Worm (Caenorhabditis elegans) whole organism, dauer: Measurements from ENCODE around the gene Y81G3A.2.
"Not testable (repeated sequence)": the region's sequence is repeated elsewhere in the genome, so short reads cannot be mapped to it uniquely, and the experiment has no call there.

Experiments
- unc-62 ChIP-seq: sonication (generic microtip); optimal IDR thresholded peaks from 2 replicates; lab custom pipeline; 2017; ENCODE audit warnings: missing biosample characterization, missing genetic modification reagents, missing genetic modification characterization

The Y81G3A.2 gene

ce11 chrII:13082403-13082802, 1.7 kb downstream of the Y81G3A.2 start, which contains the start of gene Y81G3A.6:
Gene Y81G3A.6, minus strand, starts transcription at chrII:13082503.
- not testable (repeated sequence) for TF ChIP-seq unc-62 (GFP tag; lab: Kevin White, UChicago)

- no peak for TF ChIP-seq unc-62 (GFP tag; lab: Kevin White, UChicago)
Measured at ce11 chrII:13083752-13084214, 3.1 kb downstream of the Y81G3A.2 start, which contains the start of the genes Y81G3A.1 and gcn-2. Gene Y81G3A.1, minus strand, starts transcription at chrII:13083926. Gene gcn-2, plus strand, starts transcription at chrII:13084164.

- TF ChIP-seq unc-62 (GFP tag; lab: Kevin White, UChicago), result no peak
Measured at ce11 chrII:13085951-13086350, 5.2 kb downstream of the Y81G3A.2 start.

ce11 chrII:13091123-13091522, 10.4 kb downstream of the Y81G3A.2 start, which contains the start of gene Y81G3A.4:
Gene Y81G3A.4, plus strand, starts transcription at chrII:13091423.
- TF ChIP-seq unc-62 (GFP tag; lab: Kevin White, UChicago), result no peak

- no peak for TF ChIP-seq unc-62 (GFP tag; lab: Kevin White, UChicago)
Measured at ce11 chrII:13091857-13092256, 11.2 kb downstream of the Y81G3A.2 start.

- no peak for TF ChIP-seq unc-62 (GFP tag; lab: Kevin White, UChicago)
Measured at ce11 chrII:13096345-13096744, 15.6 kb downstream of the Y81G3A.2 start.

- no peak for TF ChIP-seq unc-62 (GFP tag; lab: Kevin White, UChicago)
Measured at ce11 chrII:13098175-13098574, 17.5 kb downstream of the Y81G3A.2 start, which contains the start of gene col-86. Gene col-86, minus strand, starts transcription at chrII:13098275.

ce11 chrII:13107719-13108118, 27.0 kb downstream of the Y81G3A.2 start, which contains the start of gene pqn-32:
Gene pqn-32, plus strand, starts transcription at chrII:13108019.
- TF ChIP-seq unc-62 (GFP tag; lab: Kevin White, UChicago), result no peak

- no peak for TF ChIP-seq unc-62 (GFP tag; lab: Kevin White, UChicago)
Measured at ce11 chrII:13116710-13117109, 36.0 kb downstream of the Y81G3A.2 start, which contains the start of gene rict-1. Gene rict-1, minus strand, starts transcription at chrII:13116810.

ce11 chrII:13117135-13117534, 36.4 kb downstream of the Y81G3A.2 start, which contains the start of gene gfm-1:
Gene gfm-1, plus strand, starts transcription at chrII:13117483.
- no peak for TF ChIP-seq unc-62 (GFP tag; lab: Kevin White, UChicago)

ce11 chrII:13122720-13123119, 42.0 kb downstream of the Y81G3A.2 start, which contains the start of gene bath-45:
Gene bath-45, plus strand, starts transcription at chrII:13123020.
- no peak for TF ChIP-seq unc-62 (GFP tag; lab: Kevin White, UChicago)

- TF ChIP-seq unc-62 (GFP tag; lab: Kevin White, UChicago), result no peak
Measured at ce11 chrII:13129602-13130001, 48.9 kb downstream of the Y81G3A.2 start, which contains the start of gene F29C12.6. Gene F29C12.6, plus strand, starts transcription at chrII:13129902.

- no peak for TF ChIP-seq unc-62 (GFP tag; lab: Kevin White, UChicago)
Measured at ce11 chrII:13130576-13130975, 49.9 kb downstream of the Y81G3A.2 start.
